Worm (Caenorhabditis elegans) whole organism, late embryonic: ENCODE measurements around the gene unc-25.

Experiments
- ahr-1 ChIP-seq: sonication (generic microtip); optimal IDR thresholded peaks from 2 replicates; lab custom pipeline; 2016; ENCODE audit warnings: missing genetic modification characterization, missing compliant biosample characterization
- ceh-34 ChIP-seq: sonication (generic microtip); optimal IDR thresholded peaks from 2 replicates; lab custom pipeline; 2016; ENCODE audit warnings: mild to moderate bottlenecking, missing genetic modification characterization, missing compliant biosample characterization
- ceh-9 ChIP-seq: sonication (generic microtip); optimal IDR thresholded peaks from 2 replicates; lab custom pipeline; 2016; ENCODE audit warnings: mild to moderate bottlenecking, missing genetic modification characterization, inconsistent platforms, missing compliant biosample characterization
- dmd-4 ChIP-seq: sonication (generic microtip); optimal IDR thresholded peaks from 2 replicates; lab custom pipeline; 2016; ENCODE audit warnings: borderline replicate concordance, missing genetic modification characterization, missing compliant biosample characterization
- fkh-10 ChIP-seq: fragments of 150-350 bp; optimal IDR thresholded peaks from 2 replicates; lab custom pipeline; 2014; ENCODE audit warnings: missing biosample characterization, missing genetic modification reagents, missing genetic modification characterization
- nhr-11 ChIP-seq: fragments of 150-350 bp; optimal IDR thresholded peaks from 2 replicates; lab custom pipeline; 2014; ENCODE audit warnings: missing biosample characterization, missing genetic modification characterization
- pax-1 ChIP-seq: fragments of 150-350 bp; optimal IDR thresholded peaks from 2 replicates; lab custom pipeline; 2014; ENCODE audit warnings: missing biosample characterization, missing genetic modification characterization
- pqm-1 ChIP-seq: sonication (generic microtip); optimal IDR thresholded peaks from 2 replicates; lab custom pipeline; 2016; ENCODE audit warnings: missing genetic modification characterization, missing compliant biosample characterization
- sdc-2 ChIP-seq: sonication (generic microtip); optimal IDR thresholded peaks from 2 replicates; lab custom pipeline; 2016; ENCODE audit warnings: missing genotype, missing genetic modification characterization, missing compliant biosample characterization
- sox-2 ChIP-seq: fragments of 200-800 bp; sonication (Bioruptor generic); IDR thresholded peaks from 2 replicates; pipeline ENCODE4 v1.3.6; 2022; ENCODE audit warnings: missing genetic modification reagents, missing genetic modification characterization, missing compliant biosample characterization
- tbx-2 ChIP-seq: sonication (generic microtip); optimal IDR thresholded peaks from 2 replicates; lab custom pipeline; 2016; ENCODE audit warnings: missing genetic modification characterization, missing compliant biosample characterization
- ttx-3 ChIP-seq: sonication (generic microtip); optimal IDR thresholded peaks from 2 replicates; lab custom pipeline; 2016; ENCODE audit warnings: missing genetic modification reagents, missing genetic modification characterization, missing compliant biosample characterization
- unc-42 ChIP-seq: sonication (generic microtip); optimal IDR thresholded peaks from 2 replicates; lab custom pipeline; 2016; ENCODE audit warnings: missing genotype, missing genetic modification characterization, missing compliant biosample characterization

- peak; percentile 2 for TF ChIP-seq ceh-34 (tag; lab: Kevin White, UChicago)
- TF ChIP-seq sox-2 (GFP tag; lab: Robert Waterston, UW) = no peak
- no peak for TF ChIP-seq unc-42
- no peak for TF ChIP-seq dmd-4 (tag; lab: Kevin White, UChicago)
- no peak for TF ChIP-seq sdc-2
- no peak for TF ChIP-seq pqm-1 (tag; lab: Kevin White, UChicago)
- TF ChIP-seq nhr-11 (tag; lab: Kevin White, UChicago) = no peak
- no peak for TF ChIP-seq fkh-10 (GFP tag; lab: Kevin White, UChicago)
- no peak for TF ChIP-seq ttx-3
- TF ChIP-seq pax-1 (tag; lab: Kevin White, UChicago) = no peak
- no peak for TF ChIP-seq ceh-9 (tag; lab: Kevin White, UChicago)
- TF ChIP-seq tbx-2 = no peak
- no peak for TF ChIP-seq ahr-1 (tag; lab: Kevin White, UChicago)
Measured at ce11 chrIII:12931786-12932427, 10.5 kb upstream of the unc-25 start, which contains the start of gene rbm-7.
